Fruit fly (Drosophila melanogaster) S2 (cell line): ENCODE data around the gene CG12605.

Source experiments
- CG8478 ChIP-seq: fragments of >200 bp; optimal IDR thresholded peaks from 2 replicates; lab custom pipeline; 2018
- CTCF ChIP-seq, 2 experiments: fragments of >200 bp; optimal IDR thresholded peaks; 2 replicates each; lab custom pipeline; 2018

dm6 chr3L:3912134-3912533 lies 52.4 kb downstream of the CG12605 start:
- TF ChIP-seq CG8478 (no peak), CTCF (optimal IDR thresholded peaks at IDR 0.05; lab: Kevin White, UChicago) (no peak)
